Worm (Caenorhabditis elegans): ENCODE measurements around the gene str-69.

DNA sequence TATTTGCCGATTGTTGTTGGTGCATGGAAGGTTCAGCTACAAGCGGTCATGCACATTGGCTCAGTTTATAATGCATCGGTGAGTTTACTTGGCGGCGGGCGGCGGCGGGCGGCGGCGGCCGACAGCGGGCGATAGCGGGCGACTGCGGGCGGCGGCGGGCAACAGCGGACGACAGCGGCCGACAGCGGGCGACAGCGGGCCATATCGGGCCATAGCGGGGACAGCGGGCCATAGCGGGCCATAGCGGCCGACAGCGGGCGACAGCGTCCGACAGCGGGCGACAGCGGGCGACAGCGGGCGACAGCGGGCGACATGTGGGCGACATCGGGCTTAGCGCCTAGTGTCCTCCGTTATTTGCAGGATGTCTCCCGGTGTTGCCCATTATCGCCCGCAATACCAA, 26.4 kb upstream of the str-69 start:
- TF ChIP-seq sptf-2 (GFP tag; optimal IDR thresholded peaks at IDR 0.05) (no peak), hrde-1 (tag; optimal IDR thresholded peaks at IDR 0.05; ENCODE audit: borderline replicate concordance) (no peak), ztf-18 (tag; optimal IDR thresholded peaks at IDR 0.05) (no peak), egl-44 (GFP tag; IDR thresholded peaks at IDR 0.05) (no peak), ztf-26 (tag; optimal IDR thresholded peaks at IDR 0.05) (no peak), unc-62 (GFP tag; optimal IDR thresholded peaks at IDR 0.05) (no peak), nfya-1 (tag; optimal IDR thresholded peaks at IDR 0.05; ENCODE audit: borderline replicate concordance, insufficient read depth) (no peak), lin-40 (tag; optimal IDR thresholded peaks at IDR 0.05) (no peak), mxl-1 (tag; optimal IDR thresholded peaks at IDR 0.05) (no peak), nfya-2 (GFP tag; IDR thresholded peaks at IDR 0.05) (no peak), ama-1 (optimal IDR thresholded peaks at IDR 0.05) (no peak), ama-1 (GFP tag; optimal IDR thresholded peaks at IDR 0.05) (no peak), nhr-120 (GFP tag; IDR thresholded peaks at IDR 0.05) (no peak)
